Fruit fly (Drosophila melanogaster) whole organism, embryonic: Measurements from ENCODE around the gene t-Grip84.

Experiments used
- ATbp ChIP-seq: fragments of 200-800 bp; sonication (Bioruptor generic); optimal IDR thresholded peaks from 2 replicates; lab custom pipeline; 2017; ENCODE audit warnings: missing biosample characterization, mild to moderate bottlenecking, missing genetic modification characterization, missing genetic modification reagents
- Aef1 ChIP-seq: fragments of 200-800 bp; sonication (Bioruptor generic); IDR thresholded peaks from 3 replicates; pipeline ENCODE4 v1.3.6; 2022; ENCODE audit warnings: missing biosample characterization, missing genetic modification characterization
- Antp ChIP-seq: fragments of 200-800 bp; sonication (Bioruptor generic); optimal IDR thresholded peaks from 3 replicates; lab custom pipeline; 2016; ENCODE audit warnings: missing biosample characterization, missing genetic modification characterization
- Asciz ChIP-seq: fragments of 200-800 bp; sonication (Bioruptor generic); optimal IDR thresholded peaks from 2 replicates; lab custom pipeline; 2017; ENCODE audit warnings: missing biosample characterization, mild to moderate bottlenecking, missing genetic modification characterization, missing genetic modification reagents
- CG10267 ChIP-seq: fragments of 200-800 bp; sonication (Bioruptor generic); optimal IDR thresholded peaks from 2 replicates; lab custom pipeline; 2018; ENCODE audit warnings: missing biosample characterization, mild to moderate bottlenecking, missing genetic modification characterization, moderate library complexity
- CG11696 ChIP-seq: fragments of 200-800 bp; sonication (Bioruptor generic); IDR thresholded peaks from 2 replicates; pipeline ENCODE4 v1.3.6; 2022; ENCODE audit warnings: missing biosample characterization, missing genetic modification characterization
- CG11723 ChIP-seq: fragments of 200-800 bp; sonication (Bioruptor generic); optimal IDR thresholded peaks from 2 replicates; lab custom pipeline; 2017; ENCODE audit warnings: missing biosample characterization, mild to moderate bottlenecking, missing genetic modification characterization
- CG12391 ChIP-seq: fragments of 200-800 bp; sonication (Bioruptor generic); optimal IDR thresholded peaks from 3 replicates; lab custom pipeline; 2018; ENCODE audit warnings: missing biosample characterization, mild to moderate bottlenecking, missing genetic modification characterization, moderate library complexity
- CG15601 ChIP-seq: fragments of 200-800 bp; sonication (Bioruptor generic); optimal IDR thresholded peaks from 3 replicates; lab custom pipeline; 2019; ENCODE audit warnings: missing biosample characterization, mild to moderate bottlenecking, missing genetic modification characterization, moderate library complexity
- CG17829 ChIP-seq: fragments of 200-800 bp; optimal IDR thresholded peaks from 2 replicates; lab custom pipeline; 2019; ENCODE audit warnings: missing biosample characterization, mild to moderate bottlenecking, missing genetic modification characterization, moderate library complexity
- CG2199 ChIP-seq: fragments of 200-800 bp; sonication (Bioruptor generic); IDR thresholded peaks from 3 replicates; pipeline ENCODE4 v1.3.6; 2022; ENCODE audit warnings: missing biosample characterization, missing genetic modification characterization
- CG2712 ChIP-seq: fragments of 200-800 bp; optimal IDR thresholded peaks from 3 replicates; lab custom pipeline; 2019; ENCODE audit warnings: missing biosample characterization, mild to moderate bottlenecking, missing genetic modification characterization, moderate library complexity
- CG2889 ChIP-seq: fragments of 200-800 bp; sonication (Bioruptor generic); IDR thresholded peaks from 3 replicates; pipeline ENCODE4 v1.3.6; 2022; ENCODE audit warnings: missing biosample characterization, missing genetic modification characterization
- CG31441 ChIP-seq: fragments of 200-800 bp; sonication (Bioruptor generic); IDR thresholded peaks from 2 replicates; pipeline ENCODE4 v1.3.6; 2022; ENCODE audit warnings: missing biosample characterization, missing genetic modification characterization
- CG4424 ChIP-seq: fragments of 200-800 bp; sonication (Bioruptor generic); optimal IDR thresholded peaks from 3 replicates; lab custom pipeline; 2016; ENCODE audit warnings: missing biosample characterization, missing genetic modification characterization
- CG6689 ChIP-seq: fragments of 200-800 bp; sonication (Bioruptor generic); IDR thresholded peaks from 2 replicates; pipeline ENCODE4 v1.3.6; 2022; ENCODE audit warnings: missing biosample characterization, missing genetic modification characterization
- CG7745 ChIP-seq: fragments of 200-800 bp; sonication (Bioruptor generic); optimal IDR thresholded peaks from 2 replicates; lab custom pipeline; 2018; ENCODE audit warnings: missing biosample characterization, mild to moderate bottlenecking, missing genetic modification characterization, moderate library complexity
- CG8290 ChIP-seq, 3 experiments: fragments of 200-800 bp; sonication (Bioruptor generic); optimal IDR thresholded peaks; 2 replicates each; lab custom pipeline; 2016 to 2019; ENCODE audit warnings: missing biosample characterization in 3 of 3, missing genetic modification characterization in 3 of 3, mild to moderate bottlenecking in 2 of 3, moderate library complexity in 1 of 3
- CG9215 ChIP-seq: fragments of 200-800 bp; sonication (Bioruptor generic); IDR thresholded peaks from 2 replicates; pipeline ENCODE4 v1.3.6; 2022; ENCODE audit warnings: missing biosample characterization, missing genetic modification characterization
- D19B ChIP-seq: fragments of 200-800 bp; sonication (Bioruptor generic); optimal IDR thresholded peaks from 2 replicates; lab custom pipeline; 2017; ENCODE audit warnings: missing biosample characterization, mild to moderate bottlenecking, missing genetic modification characterization
- Hr51 ChIP-seq, 2 experiments: fragments of 200-800 bp; sonication (Bioruptor generic); optimal IDR thresholded peaks; 2 replicates in 1 of 2; 3 replicates in 1 of 2; lab custom pipeline; 2016 to 2018; ENCODE audit warnings: missing biosample characterization in 2 of 2, missing genetic modification characterization in 2 of 2, mild to moderate bottlenecking in 1 of 2, moderate library complexity in 1 of 2
- Hr78 ChIP-seq, 2 experiments: fragments of 200-800 bp in 1 of 2; fragments of >200 bp in 1 of 2; sonication (Bioruptor generic) in 1 of 2; optimal IDR thresholded peaks; 2 replicates each; lab custom pipeline; 2017 to 2019; ENCODE audit warnings: missing biosample characterization in 2 of 2, missing genetic modification characterization in 2 of 2, mild to moderate bottlenecking in 1 of 2, moderate library complexity in 1 of 2
- Kr ChIP-seq: fragments of 200-800 bp; sonication (Bioruptor generic); optimal IDR thresholded peaks from 2 replicates; lab custom pipeline; 2017; ENCODE audit warnings: missing biosample characterization, mild to moderate bottlenecking, missing genetic modification characterization
- MESR4 ChIP-seq: fragments of 200-800 bp; sonication (Bioruptor generic); optimal IDR thresholded peaks from 2 replicates; lab custom pipeline; 2018; ENCODE audit warnings: missing biosample characterization, mild to moderate bottlenecking, missing genetic modification characterization, moderate library complexity
- Oli ChIP-seq: fragments of 200-800 bp; sonication (Bioruptor generic); optimal IDR thresholded peaks from 2 replicates; lab custom pipeline; 2018; ENCODE audit warnings: missing biosample characterization, mild to moderate bottlenecking, missing genetic modification characterization, moderate library complexity
- PHDP ChIP-seq: fragments of 200-800 bp; sonication (Bioruptor generic); optimal IDR thresholded peaks from 3 replicates; lab custom pipeline; 2018; ENCODE audit warnings: missing biosample characterization, mild to moderate bottlenecking, missing genetic modification characterization, moderate library complexity
- Ssrp ChIP-seq: fragments of 200-800 bp; sonication (Bioruptor generic); optimal IDR thresholded peaks from 2 replicates; lab custom pipeline; 2018; ENCODE audit warnings: missing biosample characterization, mild to moderate bottlenecking, missing genetic modification characterization, moderate library complexity
- Xrp1 ChIP-seq: fragments of 200-800 bp; sonication (Bioruptor generic); IDR thresholded peaks from 2 replicates; pipeline ENCODE4 v1.3.6; 2022; ENCODE audit warnings: missing biosample characterization, missing genetic modification characterization
- aop ChIP-seq: fragments of 200-800 bp; sonication (Bioruptor generic); IDR thresholded peaks from 2 replicates; pipeline ENCODE4 v1.3.6; 2022; ENCODE audit warnings: missing biosample characterization, missing genetic modification characterization
- btn ChIP-seq: fragments of 200-800 bp; sonication (Bioruptor generic); optimal IDR thresholded peaks from 2 replicates; lab custom pipeline; 2016; ENCODE audit warnings: missing biosample characterization, missing genetic modification characterization
- cato ChIP-seq: fragments of 200-800 bp; sonication (Bioruptor generic); optimal IDR thresholded peaks from 2 replicates; lab custom pipeline; 2016; ENCODE audit warnings: missing biosample characterization, missing genetic modification characterization, borderline replicate concordance
- ci ChIP-seq: fragments of 200-800 bp; sonication (Bioruptor generic); IDR thresholded peaks from 3 replicates; pipeline ENCODE4 v1.3.6; 2022; ENCODE audit warnings: missing biosample characterization, missing genetic modification characterization
- dan ChIP-seq: fragments of 200-800 bp; sonication (Bioruptor generic); IDR thresholded peaks from 2 replicates; pipeline ENCODE4 v1.3.6; 2022; ENCODE audit warnings: missing biosample characterization, missing genetic modification characterization
- dati ChIP-seq: fragments of 200-800 bp; sonication (Bioruptor generic); IDR thresholded peaks from 2 replicates; pipeline ENCODE4 v1.3.6; 2022; ENCODE audit warnings: missing biosample characterization, missing genetic modification characterization
- dmrt11E ChIP-seq: fragments of 200-800 bp; sonication (Bioruptor generic); optimal IDR thresholded peaks from 3 replicates; lab custom pipeline; 2018; ENCODE audit warnings: missing biosample characterization, mild to moderate bottlenecking, missing genetic modification characterization, moderate library complexity
- exex ChIP-seq: fragments of 200-800 bp; sonication (Bioruptor generic); optimal IDR thresholded peaks from 4 replicates; lab custom pipeline; 2018; ENCODE audit warnings: missing biosample characterization, mild to moderate bottlenecking, missing genetic modification characterization, moderate library complexity
- gem ChIP-seq: fragments of 200-800 bp; sonication (Bioruptor generic); optimal IDR thresholded peaks from 2 replicates; lab custom pipeline; 2019; ENCODE audit warnings: missing biosample characterization, mild to moderate bottlenecking, missing genetic modification characterization, moderate library complexity
- lola ChIP-seq, 3 experiments: fragments of >200 bp in 2 of 3; fragments of 200-800 bp in 1 of 3; sonication (Bioruptor generic) in 1 of 3; optimal IDR thresholded peaks; 2 replicates each; lab custom pipeline; 2017 to 2019; ENCODE audit warnings: missing biosample characterization in 3 of 3, missing genetic modification characterization in 3 of 3, mild to moderate bottlenecking in 1 of 3, moderate library complexity in 1 of 3
- nau ChIP-seq: fragments of 200-800 bp; sonication (Bioruptor generic); optimal IDR thresholded peaks from 3 replicates; lab custom pipeline; 2017; ENCODE audit warnings: missing biosample characterization, mild to moderate bottlenecking, missing genetic modification characterization, missing genetic modification reagents
- phol ChIP-seq: fragments of 200-800 bp; sonication (Bioruptor generic); optimal IDR thresholded peaks from 3 replicates; lab custom pipeline; 2018; ENCODE audit warnings: missing biosample characterization, mild to moderate bottlenecking, missing genetic modification characterization, moderate library complexity
- prd ChIP-seq, 3 experiments: fragments of >200 bp in 2 of 3; fragments of 200-800 bp in 1 of 3; sonication (Bioruptor generic) in 1 of 3; optimal IDR thresholded peaks in 2 of 3; IDR thresholded peaks in 1 of 3; 2 replicates in 2 of 3; 3 replicates in 1 of 3; pipeline versions ENCODE4 v1.3.6 to Lab custom; 2017 to 2022; ENCODE audit warnings: missing biosample characterization in 1 of 3, missing genetic modification characterization in 1 of 3
- row ChIP-seq: fragments of 200-800 bp; sonication (Bioruptor generic); IDR thresholded peaks from 3 replicates; pipeline ENCODE4 v1.3.6; 2022; ENCODE audit warnings: missing biosample characterization, missing genetic modification characterization
- ssp ChIP-seq: fragments of 200-800 bp; sonication (Bioruptor generic); IDR thresholded peaks from 2 replicates; pipeline ENCODE4 v1.3.6; 2022; ENCODE audit warnings: missing biosample characterization, missing genetic modification characterization
- stc ChIP-seq: fragments of 200-800 bp; sonication (Bioruptor generic); IDR thresholded peaks from 2 replicates; pipeline ENCODE4 v1.3.6; 2022; ENCODE audit warnings: missing biosample characterization, missing genetic modification characterization
- trem ChIP-seq: fragments of 200-800 bp; optimal IDR thresholded peaks from 3 replicates; lab custom pipeline; 2019; ENCODE audit warnings: missing biosample characterization, mild to moderate bottlenecking, missing genetic modification characterization, moderate library complexity
- unpg ChIP-seq: fragments of 200-800 bp; sonication (Bioruptor generic); optimal IDR thresholded peaks from 3 replicates; lab custom pipeline; 2018; ENCODE audit warnings: missing biosample characterization, mild to moderate bottlenecking, missing genetic modification characterization, moderate library complexity

t-Grip84 gene

DNA sequence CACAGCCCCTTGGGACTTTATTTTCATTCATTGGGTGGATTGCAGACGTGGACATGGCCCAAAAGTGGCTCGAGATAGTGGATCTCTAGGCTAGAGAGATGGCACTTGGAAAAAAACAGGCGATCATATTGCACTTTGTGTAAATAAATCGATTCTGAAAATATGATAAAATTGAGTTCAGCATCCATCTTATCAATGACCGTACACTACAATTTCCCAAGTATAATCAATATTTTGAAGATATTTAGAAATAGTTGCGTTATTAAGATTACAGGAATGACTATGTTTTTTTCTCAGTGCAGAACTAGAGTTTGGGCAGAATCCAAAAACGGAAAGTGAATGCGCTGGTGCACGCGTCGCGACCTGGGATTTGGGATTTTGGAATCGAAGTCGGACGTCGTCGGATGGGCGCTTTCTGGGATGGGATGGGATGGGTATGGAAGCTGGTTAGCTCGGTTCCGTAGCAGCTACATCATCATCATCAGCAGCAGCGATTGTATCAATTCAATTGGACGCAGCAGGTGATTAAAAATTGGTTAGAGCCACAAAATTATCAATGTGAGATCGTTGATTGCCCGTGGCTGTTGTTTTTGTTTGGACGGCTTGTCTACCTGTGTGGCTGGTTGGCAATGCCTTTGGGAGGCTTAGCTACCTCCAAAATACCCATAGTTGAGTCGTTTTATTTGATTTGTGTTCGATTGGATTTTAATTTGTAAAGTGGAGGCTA, 44.1 kb upstream of the t-Grip84 start (continued):
- TF ChIP-seq btn (GFP tag; lab: Kevin White, UChicago), result peak; percentile 2
- no peak for TF ChIP-seq CG7745 (tag; lab: Kevin White, UChicago)
- TF ChIP-seq ssp (GFP tag; lab: Robert Waterston, UW), result 0 out of 2 replicates have a peak, but pooled peaks have one; percentile 11
- TF ChIP-seq CG2199, result 0 out of 3 replicates have a peak, but pooled peaks have one; percentile 35
- TF ChIP-seq CG9215 (GFP tag; lab: Robert Waterston, UW), result no peak
- TF ChIP-seq Oli, result peak; percentile 19
- peak; percentile 33 for TF ChIP-seq Antp (GFP tag; lab: Kevin White, UChicago)
- TF ChIP-seq CG11696 (GFP tag; lab: Robert Waterston, UW), result no peak
- TF ChIP-seq Aef1 (GFP tag; lab: Robert Waterston, UW), result no peak
- TF ChIP-seq CG17829, result peak; percentile 27
- TF ChIP-seq CG2712 (tag; lab: Kevin White, UChicago), result peak; percentile 68
- peak; percentile 69 for TF ChIP-seq gem (tag; lab: Kevin White, UChicago)
- peak; percentile 64 for TF ChIP-seq phol (tag; lab: Kevin White, UChicago)
- peak in 1 of 3 experiments; percentile 50 for TF ChIP-seq lola (GFP tag; optimal IDR thresholded peaks at IDR 0.05; lab: Kevin White, UChicago)
- peak; percentile 47 for TF ChIP-seq ATbp
- TF ChIP-seq CG31441 (GFP tag; lab: Robert Waterston, UW), result peak; percentile 49; the same call in 1 of the 2 replicates
- TF ChIP-seq dmrt11E (tag; lab: Kevin White, UChicago), result peak; percentile 47
- peak; percentile 46 for TF ChIP-seq row (GFP tag; lab: Robert Waterston, UW)
- TF ChIP-seq D19B (GFP tag; lab: Kevin White, UChicago), result no peak
- TF ChIP-seq CG10267, result peak; percentile 41
- peak; percentile 30 for TF ChIP-seq CG4424
- TF ChIP-seq unpg (GFP tag; lab: Kevin White, UChicago), result peak; percentile 54
- peak; percentile 3 for TF ChIP-seq CG15601
- TF ChIP-seq CG2889 (GFP tag; lab: Robert Waterston, UW), result no peak
- TF ChIP-seq CG8290 (GFP tag; optimal IDR thresholded peaks at IDR 0.05; lab: Kevin White, UChicago), result no peak
- TF ChIP-seq CG8290 (tag; optimal IDR thresholded peaks at IDR 0.05; lab: Kevin White, UChicago), result no peak
- TF ChIP-seq Xrp1, result peak; percentile 64
- TF ChIP-seq CG12391 (tag; lab: Kevin White, UChicago), result peak; percentile 35
- TF ChIP-seq cato (GFP tag; lab: Kevin White, UChicago), result no peak
- peak; percentile 49 for TF ChIP-seq Ssrp (tag; lab: Kevin White, UChicago)
- no peak for TF ChIP-seq CG11723 (GFP tag; lab: Kevin White, UChicago)
- no peak for TF ChIP-seq MESR4 (GFP tag; lab: Kevin White, UChicago)
- 0 out of 2 replicates have a peak, but pooled peaks have one; percentile 26 for TF ChIP-seq dati (GFP tag; lab: Robert Waterston, UW)
- TF ChIP-seq Kr (GFP tag; lab: Kevin White, UChicago), result no peak
- peak; percentile 70 for TF ChIP-seq stc (GFP tag; lab: Robert Waterston, UW)
- no peak for TF ChIP-seq dan (GFP tag; lab: Robert Waterston, UW)
- TF ChIP-seq PHDP, result peak; percentile 5
- TF ChIP-seq prd (optimal IDR thresholded peaks at IDR 0.05; lab: Kevin White, UChicago), result no peak
- TF ChIP-seq prd (GFP tag; IDR thresholded peaks at IDR 0.05; lab: Robert Waterston, UW), result peak; percentile 47; the same call in 1 of the 3 replicates
- TF ChIP-seq aop, result no peak
- peak in 1 of 2 experiments; percentile 3 for TF ChIP-seq Hr78 (GFP tag; optimal IDR thresholded peaks at IDR 0.05; lab: Kevin White, UChicago)
- peak; percentile 21 for TF ChIP-seq nau
- TF ChIP-seq Hr51 (GFP tag; optimal IDR thresholded peaks at IDR 0.05; lab: Kevin White, UChicago), result peak in 1 of 2 experiments; percentile 24
- no peak for TF ChIP-seq exex (tag; lab: Kevin White, UChicago)
- TF ChIP-seq ci (GFP tag; lab: Robert Waterston, UW), result peak; percentile 33; the same call in 1 of the 3 replicates
- peak; percentile 7 for TF ChIP-seq Asciz
- TF ChIP-seq CG6689 (GFP tag; lab: Robert Waterston, UW), result peak; percentile 36; the same call in 1 of the 2 replicates
- TF ChIP-seq trem (tag; lab: Kevin White, UChicago), result peak; percentile 39
